Worm (Caenorhabditis elegans): ENCODE results near the gene Y70G10A.3.

Y70G10A.3 gene

ce11 chrIII:10293362-10293761 is 54.5 kb downstream of the Y70G10A.3 start:
- TF ChIP-seq ceh-36 (tag; optimal IDR thresholded peaks at IDR 0.05) (no peak), B0310.2 (tag; optimal IDR thresholded peaks at IDR 0.05) (no peak), ceh-13 (GFP tag; optimal IDR thresholded peaks at IDR 0.05) (no peak), sea-1 (GFP tag; conservative IDR thresholded peaks at IDR 0.05) (no peak), flt-1 (GFP tag; IDR thresholded peaks at IDR 0.05) (no peak), tbx-37 (GFP tag; conservative IDR thresholded peaks at IDR 0.05) (no peak)

DNA sequence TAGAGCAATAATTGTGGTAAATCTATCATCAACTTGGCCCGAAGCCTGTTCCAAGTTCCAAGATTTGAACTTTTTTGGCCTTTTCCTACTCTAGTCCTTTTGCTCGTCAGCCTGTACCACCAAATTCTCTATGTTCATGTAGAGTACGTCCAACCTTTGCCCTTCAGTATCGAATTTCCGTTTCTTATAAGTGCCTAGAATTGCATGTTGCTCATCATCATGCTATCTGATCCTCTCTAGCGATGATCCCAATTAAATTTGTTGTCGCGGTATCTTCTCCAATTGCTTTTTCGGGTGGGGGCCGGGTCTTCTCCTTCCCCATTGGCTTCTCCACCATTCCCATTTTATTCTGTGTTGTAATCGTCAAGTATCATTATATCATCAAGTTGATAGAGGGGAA is 55.0 kb downstream of the Y70G10A.3 start:
- TF ChIP-seq ceh-36 (tag; optimal IDR thresholded peaks at IDR 0.05) (no peak), ama-1 (optimal IDR thresholded peaks at IDR 0.05) (no peak), tbx-11 (GFP tag; IDR thresholded peaks at IDR 0.05) (no peak), hmbx-1 (tag; optimal IDR thresholded peaks at IDR 0.05) (no peak), tra-4 (tag; optimal IDR thresholded peaks at IDR 0.05) (no peak), flt-1 (GFP tag; IDR thresholded peaks at IDR 0.05) (no peak), aly-1 (tag; optimal IDR thresholded peaks at IDR 0.05) (no peak), pes-1 (GFP tag; IDR thresholded peaks at IDR 0.05) (no peak), scrt-1 (GFP tag; IDR thresholded peaks at IDR 0.05) (no peak)
